Fruit fly (Drosophila melanogaster) whole organism, pupa: ENCODE results near the gene CG5162.

Experiments used
- CG10348 ChIP-seq: fragments of 200-800 bp; sonication (Bioruptor generic); IDR thresholded peaks from 2 replicates; pipeline ENCODE4 v1.3.6; 2022; ENCODE audit warnings: missing biosample characterization, missing genetic modification characterization
- CG13204 ChIP-seq: fragments of 200-800 bp; sonication (Bioruptor generic); optimal IDR thresholded peaks from 2 replicates; lab custom pipeline; 2018; ENCODE audit warnings: missing biosample characterization, mild to moderate bottlenecking, missing genetic modification characterization, moderate library complexity
- CG17806 ChIP-seq: fragments of 200-800 bp; sonication (Bioruptor generic); optimal IDR thresholded peaks from 2 replicates; lab custom pipeline; 2018; ENCODE audit warnings: missing biosample characterization, mild to moderate bottlenecking, missing genetic modification characterization, moderate library complexity
- CG32121 ChIP-seq: fragments of 200-800 bp; sonication (Bioruptor generic); IDR thresholded peaks from 2 replicates; pipeline ENCODE4 v1.3.6; 2022; ENCODE audit warnings: missing biosample characterization, missing genetic modification characterization
- CG4496 ChIP-seq: fragments of 200-800 bp; sonication (Bioruptor generic); IDR thresholded peaks from 3 replicates; pipeline ENCODE4 v1.3.6; 2022; ENCODE audit warnings: missing biosample characterization, missing genetic modification characterization
- CG8159 ChIP-seq: fragments of 200-800 bp; sonication (Bioruptor generic); optimal IDR thresholded peaks from 3 replicates; lab custom pipeline; 2018; ENCODE audit warnings: missing biosample characterization, mild to moderate bottlenecking, missing genetic modification characterization, moderate library complexity
- CG8301 ChIP-seq: fragments of 200-800 bp; sonication (Bioruptor generic); optimal IDR thresholded peaks from 2 replicates; lab custom pipeline; 2018; ENCODE audit warnings: missing biosample characterization, mild to moderate bottlenecking, missing genetic modification characterization
- D1 ChIP-seq: fragments of 200-800 bp; sonication (Bioruptor generic); optimal IDR thresholded peaks from 2 replicates; lab custom pipeline; 2018; ENCODE audit warnings: missing biosample characterization, mild to moderate bottlenecking, missing genetic modification characterization, moderate library complexity
- EcR ChIP-seq: fragments of 200-800 bp; sonication (Bioruptor generic); optimal IDR thresholded peaks from 3 replicates; lab custom pipeline; 2019; ENCODE audit warnings: missing biosample characterization, missing genetic modification characterization, mild to moderate bottlenecking, moderate library complexity, missing genetic modification reagents
- Ets98B ChIP-seq: fragments of 200-800 bp; sonication (Bioruptor generic); IDR thresholded peaks from 2 replicates; pipeline ENCODE4 v1.3.6; 2022; ENCODE audit warnings: missing biosample characterization, missing genetic modification characterization
- Pif1B ChIP-seq: fragments of 200-800 bp; sonication (Bioruptor generic); optimal IDR thresholded peaks from 3 replicates; lab custom pipeline; 2016; ENCODE audit warnings: missing biosample characterization, missing genetic modification characterization
- Snoo ChIP-seq: fragments of 200-800 bp; sonication (Bioruptor generic); optimal IDR thresholded peaks from 3 replicates; lab custom pipeline; 2017; ENCODE audit warnings: missing biosample characterization, mild to moderate bottlenecking, missing genetic modification characterization, inconsistent platforms
- fd96Ca ChIP-seq: fragments of 200-800 bp; sonication (Bioruptor generic); IDR thresholded peaks from 3 replicates; pipeline ENCODE4 v1.3.6; 2022; ENCODE audit warnings: missing biosample characterization, missing genetic modification characterization
- rn ChIP-seq: fragments of 200-800 bp; sonication (Bioruptor generic); IDR thresholded peaks from 2 replicates; pipeline ENCODE4 v1.3.6; 2022; ENCODE audit warnings: missing biosample characterization, missing genetic modification characterization

dm6 chrX:17202498-17203162 lies 12.5 kb upstream of the CG5162 start, which contains the start of the genes TTLL1A and CG5070:
- no peak for TF ChIP-seq fd96Ca (GFP tag; lab: Robert Waterston, UW)
- TF ChIP-seq CG10348 (GFP tag; lab: Robert Waterston, UW), result no peak
- no peak for TF ChIP-seq CG17806
- no peak for TF ChIP-seq CG32121 (GFP tag; lab: Robert Waterston, UW)
- TF ChIP-seq CG8159, result no peak
- TF ChIP-seq Ets98B (GFP tag; lab: Robert Waterston, UW), result no peak
- TF ChIP-seq CG8301 (tag; lab: Kevin White, UChicago), result no peak
- TF ChIP-seq D1 (tag; lab: Kevin White, UChicago), result no peak
- no peak for TF ChIP-seq Snoo (tag; lab: Kevin White, UChicago)
- no peak for TF ChIP-seq CG4496 (GFP tag; lab: Robert Waterston, UW)
- no peak for TF ChIP-seq CG13204 (GFP tag; lab: Kevin White, UChicago)
- TF ChIP-seq rn (GFP tag; lab: Robert Waterston, UW), result no peak
- no peak for TF ChIP-seq Pif1B
- TF ChIP-seq EcR (GFP tag; lab: Kevin White, UChicago), result no peak
